Fruit fly (Drosophila melanogaster): ENCODE measurements around the gene CG31546.
A peak's percentile ranks its signal among the peaks of the same experiment; 100 is the strongest.

dm6 chr3R:5672658-5673217, 37.3 kb upstream of the CG31546 start:
- TF ChIP-seq cic (GFP tag; optimal IDR thresholded peaks at IDR 0.05) (peak; percentile 96), CG5204 (GFP tag; optimal IDR thresholded peaks at IDR 0.05) (no peak), bab1 (GFP tag; optimal IDR thresholded peaks at IDR 0.05) (peak; percentile 67), CG11617 (GFP tag; optimal IDR thresholded peaks at IDR 0.05) (peak; percentile 69), Mnt (GFP tag; optimal IDR thresholded peaks at IDR 0.05) (peak; percentile 98), ovo (GFP tag; optimal IDR thresholded peaks at IDR 0.05) (peak; percentile 72), CG14711 (tag; optimal IDR thresholded peaks at IDR 0.05) (peak; percentile 49), kay (GFP tag; ENCODE audit: borderline replicate concordance) (peak; percentile 99), CG33017 (tag; optimal IDR thresholded peaks at IDR 0.05) (peak; percentile 56), cnc (optimal IDR thresholded peaks at IDR 0.05) (no peak), tj (GFP tag; optimal IDR thresholded peaks at IDR 0.05) (peak; percentile 47), CG7045 (GFP tag; optimal IDR thresholded peaks at IDR 0.05) (peak; percentile 66)

Data from whole organism, adult.